Worm (Caenorhabditis elegans) whole organism, dauer: ENCODE results near the gene abhd-5.1.

Source experiments
- unc-62 ChIP-seq: sonication (generic microtip); optimal IDR thresholded peaks from 2 replicates; lab custom pipeline; 2017; ENCODE audit warnings: missing biosample characterization, missing genetic modification reagents, missing genetic modification characterization

Gene abhd-5.1

ce11 chrV:4844591-4844990 is 2.9 kb upstream of the abhd-5.1 start, which contains the start of gene abhd-5.2:
Gene abhd-5.2 (plus strand): TSS chrV:4844685.
- TF ChIP-seq unc-62 (GFP tag; lab: Kevin White, UChicago), result no peak

- no peak for TF ChIP-seq unc-62 (GFP tag; lab: Kevin White, UChicago)
These were observed 946 bp upstream of the abhd-5.1 start for ce11 chrV:4846507-4846906.

- TF ChIP-seq unc-62 (GFP tag; lab: Kevin White, UChicago), result no peak
These were observed 3.0 kb downstream of the abhd-5.1 start for ce11 chrV:4850446-4850845.

ce11 chrV:4851138-4851537 is 3.7 kb downstream of the abhd-5.1 start, which contains the start of gene nex-4:
Gene nex-4 (plus strand): TSS chrV:4851438.
- no peak for TF ChIP-seq unc-62 (GFP tag; lab: Kevin White, UChicago)

- no peak for TF ChIP-seq unc-62 (GFP tag; lab: Kevin White, UChicago)
These were observed 4.5 kb downstream of the abhd-5.1 start for ce11 chrV:4851969-4852368.

ce11 chrV:4857561-4857960 is 10.1 kb downstream of the abhd-5.1 start:
- TF ChIP-seq unc-62 (GFP tag; lab: Kevin White, UChicago), result no peak

ce11 chrV:4860525-4860924 is 13.1 kb downstream of the abhd-5.1 start:
- TF ChIP-seq unc-62 (GFP tag; lab: Kevin White, UChicago), result no peak

ce11 chrV:4862737-4863136 is 15.3 kb downstream of the abhd-5.1 start, which contains the start of gene C37H5.13:
Gene C37H5.13 (minus strand): TSS chrV:4862965.
- TF ChIP-seq unc-62 (GFP tag; lab: Kevin White, UChicago), result no peak

- TF ChIP-seq unc-62 (GFP tag; lab: Kevin White, UChicago), result no peak
These were observed 16.9 kb downstream of the abhd-5.1 start for ce11 chrV:4864330-4864729.

ce11 chrV:4865364-4865763 is 17.9 kb downstream of the abhd-5.1 start, which contains the start of gene srd-32:
Gene srd-32 (plus strand): TSS chrV:4865664.
- no peak for TF ChIP-seq unc-62 (GFP tag; lab: Kevin White, UChicago)

ce11 chrV:4867535-4867934 is 20.1 kb downstream of the abhd-5.1 start:
- no peak for TF ChIP-seq unc-62 (GFP tag; lab: Kevin White, UChicago)

- TF ChIP-seq unc-62 (GFP tag; lab: Kevin White, UChicago), result no peak
These were observed 21.2 kb downstream of the abhd-5.1 start for ce11 chrV:4868698-4869097.

- no peak for TF ChIP-seq unc-62 (GFP tag; lab: Kevin White, UChicago)
These were observed 23.2 kb downstream of the abhd-5.1 start for ce11 chrV:4870627-4871026.

ce11 chrV:4871992-4872391 is 24.5 kb downstream of the abhd-5.1 start, which contains the start of gene srd-33:
Gene srd-33 (plus strand): TSS chrV:4872292.
- no peak for TF ChIP-seq unc-62 (GFP tag; lab: Kevin White, UChicago)

- no peak for TF ChIP-seq unc-62 (GFP tag; lab: Kevin White, UChicago)
These were observed 30.1 kb downstream of the abhd-5.1 start, which contains the start of gene T19H12.6 for ce11 chrV:4877587-4877986. Gene T19H12.6 (minus strand): TSS chrV:4877687.

ce11 chrV:4879251-4879650 is 31.8 kb downstream of the abhd-5.1 start, which contains the start of gene T19H12.15:
Gene T19H12.15 (minus strand): TSS chrV:4879351.
- no peak for TF ChIP-seq unc-62 (GFP tag; lab: Kevin White, UChicago)

- TF ChIP-seq unc-62 (GFP tag; lab: Kevin White, UChicago), result no peak
These were observed 33.9 kb downstream of the abhd-5.1 start, which contains the start of gene str-32 for ce11 chrV:4881377-4881776. Gene str-32 (minus strand): TSS chrV:4881477.
